Worm (Caenorhabditis elegans) whole organism, midembryonic: ENCODE data around the gene F22B5.4.

Experiments
- T22C8.4 ChIP-seq: fragments of 200-800 bp; sonication (Bioruptor generic); IDR thresholded peaks from 2 replicates; pipeline ENCODE4 v1.3.6; 2022; ENCODE audit warnings: missing genetic modification characterization, missing compliant biosample characterization
- cog-1 ChIP-seq: sonication (generic microtip); optimal IDR thresholded peaks from 2 replicates; lab custom pipeline; 2016; ENCODE audit warnings: missing genetic modification characterization, missing compliant biosample characterization
- flt-1 ChIP-seq: fragments of 200-800 bp; sonication (Bioruptor generic); IDR thresholded peaks from 2 replicates; pipeline ENCODE4 v1.3.6; 2022; ENCODE audit warnings: missing genetic modification characterization, missing compliant biosample characterization
- klf-2 ChIP-seq: fragments of 200-800 bp; sonication (Bioruptor generic); conservative IDR thresholded peaks from 2 replicates; pipeline ENCODE4 v1.3.6; 2022; ENCODE audit warnings: missing genetic modification reagents, missing genetic modification characterization, missing compliant biosample characterization
- med-1 ChIP-seq: sonication (generic microtip); optimal IDR thresholded peaks from 2 replicates; lab custom pipeline; 2017; ENCODE audit warnings: missing genetic modification characterization, mild to moderate bottlenecking, missing compliant biosample characterization, antibody characterized with exemption, missing genetic modification reagents; ENCODE audit not compliant: insufficient read depth
- ref-1 ChIP-seq: fragments of 200-800 bp; sonication (Bioruptor generic); conservative IDR thresholded peaks from 2 replicates; pipeline ENCODE4 v1.3.6; 2022; ENCODE audit warnings: missing genetic modification reagents, missing genetic modification characterization, missing compliant biosample characterization
- tab-1 ChIP-seq: fragments of 200-800 bp; sonication (Bioruptor generic); IDR thresholded peaks from 2 replicates; pipeline ENCODE4 v1.3.6; 2022; ENCODE audit warnings: missing genetic modification characterization, missing compliant biosample characterization
- ztf-23 ChIP-seq: fragments of 200-800 bp; sonication (Bioruptor generic); IDR thresholded peaks from 2 replicates; pipeline ENCODE4 v1.3.6; 2022; ENCODE audit warnings: missing genetic modification reagents, missing genetic modification characterization, missing compliant biosample characterization

DNA sequence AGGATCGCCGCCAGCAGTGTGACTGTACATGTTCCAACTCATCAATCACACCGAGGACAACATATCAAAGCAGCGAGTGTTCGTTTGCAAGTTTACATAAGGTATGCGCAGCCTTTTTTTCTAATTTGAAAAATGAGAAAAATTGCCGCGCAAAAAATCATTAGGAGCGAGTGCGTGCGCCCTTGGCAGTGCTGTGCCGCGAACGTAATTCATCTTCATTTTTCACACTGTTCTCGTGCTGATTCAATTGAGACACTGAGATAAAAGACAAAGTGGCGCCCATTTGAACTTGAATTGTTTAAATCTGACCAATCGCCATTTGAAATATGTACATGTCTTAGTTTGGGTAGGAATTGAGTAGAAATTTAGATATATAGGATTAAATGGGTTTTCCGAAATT is 40.0 kb upstream of the F22B5.4 start:
- TF ChIP-seq T22C8.4 (GFP tag; lab: Robert Waterston, UW), result no peak
- TF ChIP-seq cog-1 (tag; lab: Kevin White, UChicago), result no peak
- TF ChIP-seq med-1 (GFP tag; lab: Kevin White, UChicago), result no peak
- no peak for TF ChIP-seq klf-2 (GFP tag; lab: Robert Waterston, UW)
- TF ChIP-seq ztf-23 (GFP tag; lab: Robert Waterston, UW), result no peak
- TF ChIP-seq tab-1, result no peak
- no peak for TF ChIP-seq flt-1
- no peak for TF ChIP-seq ref-1 (GFP tag; lab: Robert Waterston, UW)
